Worm (Caenorhabditis elegans): ENCODE measurements around the gene W02G9.3.
A peak's percentile ranks its signal among the peaks of the same experiment; 100 is the strongest.

Gene W02G9.3

ce11 chrV:2672603-2673002 is at the start of gene W02G9.3:
Gene W02G9.3, plus strand, starts transcription at chrV:2672986.
- TF ChIP-seq cebp-2 (GFP tag; IDR thresholded peaks at IDR 0.05) (no peak), mes-4 (tag; optimal IDR thresholded peaks at IDR 0.05) (no peak), F49E8.2 (tag; optimal IDR thresholded peaks at IDR 0.05; ENCODE audit: insufficient read depth) (peak; percentile 60), K11D2.4 (GFP tag; IDR thresholded peaks at IDR 0.05) (peak; percentile 19; the same call in 1 of the 2 replicates), rpc-1 (optimal IDR thresholded peaks at IDR 0.05) (no peak), rpc-1 (tag; optimal IDR thresholded peaks at IDR 0.05) (no peak), nfyb-1 (GFP tag; IDR thresholded peaks at IDR 0.05) (no peak), let-607 (tag; optimal IDR thresholded peaks at IDR 0.05) (peak in 1 of 2 experiments; percentile 15), T26A5.8 (tag; optimal IDR thresholded peaks at IDR 0.05) (no peak), him-1 (tag; optimal IDR thresholded peaks at IDR 0.05) (peak; percentile 1), lin-54 (GFP tag; optimal IDR thresholded peaks at IDR 0.05) (peak; percentile 73), ztf-3 (GFP tag; optimal IDR thresholded peaks at IDR 0.05) (no peak), madf-3 (GFP tag; IDR thresholded peaks at IDR 0.05) (0 out of 2 replicates have a peak, but pooled peaks have one; percentile 43), lir-1 (GFP tag; conservative IDR thresholded peaks at IDR 0.05) (no peak), sea-2 (GFP tag; IDR thresholded peaks at IDR 0.05) (no peak), F57C9.4 (tag; optimal IDR thresholded peaks at IDR 0.05) (no peak), ceh-27 (GFP tag; optimal IDR thresholded peaks at IDR 0.05) (peak; percentile 51), ztf-26 (tag; optimal IDR thresholded peaks at IDR 0.05) (no peak), D2030.7 (GFP tag; IDR thresholded peaks at IDR 0.05) (peak; percentile 81), dpl-1 (GFP tag; optimal IDR thresholded peaks at IDR 0.05) (peak; percentile 57), F52B5.7 (tag; optimal IDR thresholded peaks at IDR 0.05) (no peak), hsf-1 (GFP tag; IDR thresholded peaks at IDR 0.05) (no peak), snpc-4 (GFP tag; optimal IDR thresholded peaks at IDR 0.05) (no peak), snpc-4 (tag; optimal IDR thresholded peaks at IDR 0.05) (peak; percentile 24 to 64 (median 44)), nhr-80 (tag; optimal IDR thresholded peaks at IDR 0.05) (peak; percentile 11), attf-3 (GFP tag; conservative IDR thresholded peaks at IDR 0.05) (peak; percentile 44; the same call in 1 of the 2 replicates), athp-1 (tag; optimal IDR thresholded peaks at IDR 0.05) (no peak), cebp-1 (GFP tag; IDR thresholded peaks at IDR 0.05) (no peak), cebp-1 (tag; optimal IDR thresholded peaks at IDR 0.05) (peak; percentile 41), mcd-1 (GFP tag; IDR thresholded peaks at IDR 0.05) (peak; percentile 95), tbp1 (GFP tag; optimal IDR thresholded peaks at IDR 0.05) (peak; percentile 58), atf-7 (tag; optimal IDR thresholded peaks at IDR 0.05) (no peak), C06A6.2 (GFP tag; conservative IDR thresholded peaks at IDR 0.05) (no peak), rcor-1 (GFP tag; IDR thresholded peaks at IDR 0.05) (peak; percentile 48; the same call in 1 of the 2 replicates), pha-4 (tag; optimal IDR thresholded peaks at IDR 0.05) (no peak), snpc-1.1 (tag; optimal IDR thresholded peaks at IDR 0.05; ENCODE audit: insufficient read depth) (peak; percentile 3), nfya-1 (tag; optimal IDR thresholded peaks at IDR 0.05; ENCODE audit: borderline replicate concordance, insufficient read depth) (no peak), zim-3 (tag; optimal IDR thresholded peaks at IDR 0.05) (no peak), xnd-1 (tag; optimal IDR thresholded peaks at IDR 0.05) (no peak), attf-6 (GFP tag; IDR thresholded peaks at IDR 0.05) (0 out of 2 replicates have a peak, but pooled peaks have one; percentile 13), K12H6.12 (tag; optimal IDR thresholded peaks at IDR 0.05) (peak; percentile 48), snpc-1.3 (tag; optimal IDR thresholded peaks at IDR 0.05; ENCODE audit: insufficient read depth) (peak; percentile 55), ceh-91 (GFP tag; IDR thresholded peaks at IDR 0.05) (peak; percentile 44; the same call in 1 of the 2 replicates), B0261.1 (tag; optimal IDR thresholded peaks at IDR 0.05) (peak; percentile 25), lin-40 (tag; optimal IDR thresholded peaks at IDR 0.05) (peak; percentile 40), lsl-1 (GFP tag; optimal IDR thresholded peaks at IDR 0.05) (peak; percentile 58), ceh-100 (GFP tag; IDR thresholded peaks at IDR 0.05) (peak; percentile 92), Y56A3A.18 (GFP tag; IDR thresholded peaks at IDR 0.05) (no peak), lin-35 (GFP tag; optimal IDR thresholded peaks at IDR 0.05) (peak in 1 of 3 experiments; percentile 81)
